Fruit fly (Drosophila melanogaster) whole organism, embryonic: ENCODE results near the gene Hr78.

Experiments
- ATbp ChIP-seq: fragments of 200-800 bp; sonication (Bioruptor generic); optimal IDR thresholded peaks from 2 replicates; lab custom pipeline; 2017; ENCODE audit warnings: missing biosample characterization, mild to moderate bottlenecking, missing genetic modification characterization, missing genetic modification reagents
- Abd-B ChIP-seq: fragments of 200-800 bp; sonication (Bioruptor generic); optimal IDR thresholded peaks from 2 replicates; lab custom pipeline; 2018; ENCODE audit warnings: missing biosample characterization, mild to moderate bottlenecking, missing genetic modification characterization, moderate library complexity
- Atf-2 ChIP-seq: fragments of 200-800 bp; sonication (Bioruptor generic); optimal IDR thresholded peaks from 2 replicates; lab custom pipeline; 2016; ENCODE audit warnings: missing biosample characterization, missing genetic modification characterization
- BtbVII ChIP-seq: fragments of 200-800 bp; sonication (Bioruptor generic); optimal IDR thresholded peaks from 3 replicates; lab custom pipeline; 2017; ENCODE audit warnings: missing biosample characterization, mild to moderate bottlenecking, missing genetic modification characterization
- CG1024 ChIP-seq: fragments of 200-800 bp; sonication (Bioruptor generic); IDR thresholded peaks from 2 replicates; pipeline ENCODE4 v1.3.6; 2022; ENCODE audit warnings: missing biosample characterization, missing genetic modification characterization
- CG10366 ChIP-seq: fragments of 200-800 bp; sonication (Bioruptor generic); IDR thresholded peaks from 2 replicates; pipeline ENCODE4 v1.3.6; 2022; ENCODE audit warnings: missing biosample characterization, missing genetic modification characterization
- CG10462 ChIP-seq: fragments of 200-800 bp; sonication (Bioruptor generic); optimal IDR thresholded peaks from 2 replicates; lab custom pipeline; 2016; ENCODE audit warnings: missing biosample characterization, missing genetic modification characterization
- CG1602 ChIP-seq: fragments of 200-800 bp; sonication (Bioruptor generic); optimal IDR thresholded peaks from 3 replicates; lab custom pipeline; 2016; ENCODE audit warnings: missing biosample characterization, missing genetic modification characterization
- CG1647 ChIP-seq: fragments of 200-800 bp; sonication (Bioruptor generic); optimal IDR thresholded peaks from 3 replicates; lab custom pipeline; 2016; ENCODE audit warnings: missing biosample characterization, missing genetic modification characterization
- CG16813 ChIP-seq: fragments of 200-800 bp; sonication (Bioruptor generic); IDR thresholded peaks from 3 replicates; pipeline ENCODE4 v1.3.6; 2022; ENCODE audit warnings: missing biosample characterization, missing genetic modification characterization; ENCODE audit not compliant: partially characterized antibody
- CG17361 ChIP-seq: fragments of 200-800 bp; sonication (Bioruptor generic); IDR thresholded peaks from 3 replicates; pipeline ENCODE4 v1.3.6; 2022; ENCODE audit warnings: missing biosample characterization, missing genetic modification characterization
- CG30020 ChIP-seq: fragments of 200-800 bp; optimal IDR thresholded peaks from 2 replicates; lab custom pipeline; 2019; ENCODE audit warnings: missing biosample characterization, mild to moderate bottlenecking, missing genetic modification characterization, moderate library complexity
- CG4424 ChIP-seq: fragments of 200-800 bp; sonication (Bioruptor generic); optimal IDR thresholded peaks from 3 replicates; lab custom pipeline; 2016; ENCODE audit warnings: missing biosample characterization, missing genetic modification characterization
- CG5180 ChIP-seq: fragments of 200-800 bp; sonication (Bioruptor generic); optimal IDR thresholded peaks from 3 replicates; lab custom pipeline; 2017; ENCODE audit warnings: missing biosample characterization, missing genetic modification characterization, mild to moderate bottlenecking, moderate library complexity, missing genetic modification reagents
- CG6683 ChIP-seq: fragments of 200-800 bp; sonication (Bioruptor generic); optimal IDR thresholded peaks from 2 replicates; lab custom pipeline; 2017; ENCODE audit warnings: missing biosample characterization, mild to moderate bottlenecking, missing genetic modification characterization, missing genetic modification reagents
- CG8924 ChIP-seq: fragments of 200-800 bp; optimal IDR thresholded peaks from 3 replicates; lab custom pipeline; 2019; ENCODE audit warnings: missing biosample characterization, mild to moderate bottlenecking, missing genetic modification characterization, moderate library complexity
- D19A ChIP-seq: fragments of 200-800 bp; optimal IDR thresholded peaks from 3 replicates; lab custom pipeline; 2019; ENCODE audit warnings: missing biosample characterization, mild to moderate bottlenecking, missing genetic modification characterization, moderate library complexity
- Dref ChIP-seq: fragments of 200-800 bp; sonication (Bioruptor generic); IDR thresholded peaks from 2 replicates; pipeline ENCODE4 v1.3.6; 2022; ENCODE audit warnings: missing biosample characterization, missing genetic modification characterization
- HHEX ChIP-seq: fragments of 200-800 bp; sonication (Bioruptor generic); optimal IDR thresholded peaks from 3 replicates; lab custom pipeline; 2017; ENCODE audit warnings: missing biosample characterization, mild to moderate bottlenecking, missing genetic modification characterization, missing genetic modification reagents
- HmgD ChIP-seq: fragments of 200-800 bp; sonication (Bioruptor generic); optimal IDR thresholded peaks from 3 replicates; lab custom pipeline; 2016; ENCODE audit warnings: missing biosample characterization, missing genetic modification characterization
- Kr ChIP-seq: fragments of 200-800 bp; sonication (Bioruptor generic); optimal IDR thresholded peaks from 2 replicates; lab custom pipeline; 2017; ENCODE audit warnings: missing biosample characterization, mild to moderate bottlenecking, missing genetic modification characterization
- Med ChIP-seq: fragments of 200-800 bp; sonication (Bioruptor generic); peaks from one replicate; lab custom pipeline; 2016; ENCODE audit warnings: missing biosample characterization, missing genetic modification characterization, mild to moderate bottlenecking, inconsistent platforms, moderate library complexity
- Optix ChIP-seq: fragments of 200-800 bp; sonication (Bioruptor generic); IDR thresholded peaks from 3 replicates; pipeline ENCODE4 v1.3.6; 2022; ENCODE audit warnings: missing biosample characterization, missing genetic modification characterization
- Ptx1 ChIP-seq: fragments of 200-800 bp; sonication (Bioruptor generic); IDR thresholded peaks from 2 replicates; pipeline ENCODE4 v1.3.6; 2022; ENCODE audit warnings: missing biosample characterization, missing genetic modification characterization
- Tbp ChIP-seq: fragments of >200 bp; optimal IDR thresholded peaks from 2 replicates; lab custom pipeline; 2018; ENCODE audit warnings: missing biosample characterization, missing genetic modification characterization
- Usf ChIP-seq: fragments of 200-800 bp; sonication (Bioruptor generic); optimal IDR thresholded peaks from 2 replicates; lab custom pipeline; 2017; ENCODE audit warnings: missing genotype, missing biosample characterization, missing genetic modification characterization
- ac ChIP-seq: fragments of 200-800 bp; sonication (Bioruptor generic); optimal IDR thresholded peaks from 3 replicates; lab custom pipeline; 2017; ENCODE audit warnings: missing biosample characterization, mild to moderate bottlenecking, missing genetic modification characterization
- amos ChIP-seq: fragments of 200-800 bp; sonication (Bioruptor generic); IDR thresholded peaks from 2 replicates; pipeline ENCODE4 v1.3.6; 2022; ENCODE audit warnings: missing biosample characterization, missing genetic modification characterization; ENCODE audit not compliant: partially characterized antibody
- br ChIP-seq: fragments of >200 bp; optimal IDR thresholded peaks from 2 replicates; lab custom pipeline; 2017
- dpn ChIP-seq, 2 experiments: fragments of 200-800 bp; sonication (Bioruptor generic); optimal IDR thresholded peaks; 3 replicates each; lab custom pipeline; 2016; ENCODE audit warnings: missing biosample characterization in 2 of 2, missing genetic modification characterization in 2 of 2
- gsb ChIP-seq: fragments of 200-800 bp; sonication (Bioruptor generic); IDR thresholded peaks from 2 replicates; pipeline ENCODE4 v1.3.6; 2022; ENCODE audit warnings: missing biosample characterization, missing genetic modification characterization
- hb ChIP-seq: fragments of 200-800 bp; sonication (Bioruptor generic); IDR thresholded peaks from 3 replicates; pipeline ENCODE4 v1.3.6; 2022; ENCODE audit warnings: missing biosample characterization, missing genetic modification characterization; ENCODE audit not compliant: partially characterized antibody
- hth ChIP-seq: fragments of >200 bp; optimal IDR thresholded peaks from 2 replicates; lab custom pipeline; 2017; ENCODE audit warnings: inconsistent platforms
- lab ChIP-seq: fragments of 200-800 bp; sonication (Bioruptor generic); optimal IDR thresholded peaks from 3 replicates; lab custom pipeline; 2017; ENCODE audit warnings: missing biosample characterization, missing genetic modification characterization, mild to moderate bottlenecking, moderate library complexity, missing genetic modification reagents
- nerfin-2 ChIP-seq: fragments of 200-800 bp; sonication (Bioruptor generic); IDR thresholded peaks from 2 replicates; pipeline ENCODE4 v1.3.6; 2022; ENCODE audit warnings: missing biosample characterization, missing genetic modification characterization; ENCODE audit not compliant: partially characterized antibody
- pfk ChIP-seq: fragments of 200-800 bp; sonication (Bioruptor generic); optimal IDR thresholded peaks from 2 replicates; lab custom pipeline; 2018; ENCODE audit warnings: missing biosample characterization, mild to moderate bottlenecking, missing genetic modification characterization, moderate library complexity
- pnt ChIP-seq: fragments of 200-800 bp; sonication (Bioruptor generic); optimal IDR thresholded peaks from 3 replicates; lab custom pipeline; 2016; ENCODE audit warnings: missing biosample characterization, missing genetic modification characterization
- psq ChIP-seq: fragments of 200-800 bp; sonication (Bioruptor generic); optimal IDR thresholded peaks from 2 replicates; lab custom pipeline; 2017; ENCODE audit warnings: missing biosample characterization, missing genetic modification characterization
- pum ChIP-seq: fragments of 200-800 bp; sonication (Bioruptor generic); optimal IDR thresholded peaks from 2 replicates; lab custom pipeline; 2016; ENCODE audit warnings: missing biosample characterization, missing genetic modification characterization
- scrt ChIP-seq: fragments of 200-800 bp; sonication (Bioruptor generic); optimal IDR thresholded peaks from 2 replicates; lab custom pipeline; 2018; ENCODE audit warnings: missing biosample characterization, mild to moderate bottlenecking, missing genetic modification characterization, moderate library complexity
- sqz ChIP-seq: fragments of 200-800 bp; sonication (Bioruptor generic); optimal IDR thresholded peaks from 3 replicates; lab custom pipeline; 2018; ENCODE audit warnings: missing biosample characterization, mild to moderate bottlenecking, missing genetic modification characterization
- stwl ChIP-seq: fragments of 200-800 bp; sonication (Bioruptor generic); optimal IDR thresholded peaks from 3 replicates; lab custom pipeline; 2018; ENCODE audit warnings: missing biosample characterization, mild to moderate bottlenecking, missing genetic modification characterization, moderate library complexity
- tio ChIP-seq: fragments of 200-800 bp; sonication (Bioruptor generic); optimal IDR thresholded peaks from 2 replicates; lab custom pipeline; 2017; ENCODE audit warnings: missing biosample characterization, missing genetic modification characterization, inconsistent platforms
- tna ChIP-seq: fragments of 200-800 bp; sonication (Bioruptor generic); IDR thresholded peaks from 2 replicates; pipeline ENCODE4 v1.3.6; 2022; ENCODE audit warnings: missing biosample characterization, missing genetic modification characterization; ENCODE audit not compliant: partially characterized antibody
- unc-4 ChIP-seq: fragments of 200-800 bp; sonication (Bioruptor generic); IDR thresholded peaks from 2 replicates; pipeline ENCODE4 v1.3.6; 2022; ENCODE audit warnings: missing biosample characterization, missing genetic modification characterization; ENCODE audit not compliant: partially characterized antibody
- wor ChIP-seq: fragments of 200-800 bp; sonication (Bioruptor generic); IDR thresholded peaks from 2 replicates; pipeline ENCODE4 v1.3.6; 2022; ENCODE audit warnings: missing biosample characterization, missing genetic modification characterization
- zf30C ChIP-seq: fragments of 200-800 bp; sonication (Bioruptor generic); optimal IDR thresholded peaks from 3 replicates; lab custom pipeline; 2018; ENCODE audit warnings: missing biosample characterization, mild to moderate bottlenecking, missing genetic modification characterization

Gene Hr78

DNA sequence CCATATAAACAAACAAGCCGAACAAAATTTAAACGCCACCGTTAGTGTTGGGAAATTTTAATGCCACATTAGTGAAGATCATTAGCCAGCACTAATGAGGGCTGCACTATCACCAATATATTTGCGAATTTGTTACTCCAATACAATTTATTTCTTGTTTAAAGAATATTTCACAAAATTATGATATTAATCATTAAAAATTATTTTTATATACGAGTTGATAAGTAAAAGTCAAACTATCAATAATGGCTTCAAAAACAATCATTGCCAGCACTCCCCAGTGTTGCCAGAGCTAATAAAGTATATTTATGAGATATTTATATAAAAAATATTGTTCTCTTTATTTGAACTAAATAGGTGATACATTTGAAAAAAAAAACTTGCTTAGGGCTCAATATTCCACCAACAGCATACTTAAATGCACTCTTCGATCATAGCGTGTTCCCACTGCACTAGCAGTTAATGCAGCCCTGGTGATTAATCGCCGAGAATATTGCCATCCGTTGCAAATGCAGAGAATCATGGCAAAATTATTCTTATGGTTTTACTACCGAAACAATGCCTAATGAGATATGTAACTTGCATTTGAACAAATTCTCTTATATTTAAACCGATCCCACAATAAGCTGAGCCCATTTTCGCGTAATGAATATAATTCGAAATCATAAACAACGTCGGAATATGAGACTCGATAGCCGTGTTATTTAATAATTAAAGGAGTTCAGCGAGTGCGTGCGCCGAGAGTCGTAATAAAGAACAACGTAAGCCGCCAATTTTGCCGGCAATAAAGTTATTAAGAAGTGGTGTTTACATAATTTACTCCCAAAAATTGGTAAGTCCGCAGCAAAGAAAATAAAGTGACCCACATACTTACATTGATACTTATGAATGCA lies 18.8 kb upstream of the Hr78 start, which contains the start of the genes SAK and Cdk12 (continued):
- TF ChIP-seq tna (GFP tag; lab: Robert Waterston, UW) (no peak), BtbVII (GFP tag; lab: Kevin White, UChicago) (peak; percentile 82), CG16813 (GFP tag; lab: Robert Waterston, UW) (peak; percentile 55; the same call in 2 of the 3 replicates), Optix (peak; percentile 65; the same call in 2 of the 3 replicates), lab (peak; percentile 89), CG30020 (peak; percentile 89), Usf (GFP tag; lab: Kevin White, UChicago) (peak; percentile 78), gsb (GFP tag; lab: Robert Waterston, UW) (peak; percentile 79), pnt (GFP tag; lab: Kevin White, UChicago) (peak; percentile 71), psq (GFP tag; lab: Kevin White, UChicago) (peak; percentile 63), ATbp (GFP tag; lab: Kevin White, UChicago) (peak; percentile 40), Ptx1 (GFP tag; lab: Robert Waterston, UW) (peak; percentile 88), hb (no peak)
- TF ChIP-seq, all 482 proteins: peak for 393

DNA sequence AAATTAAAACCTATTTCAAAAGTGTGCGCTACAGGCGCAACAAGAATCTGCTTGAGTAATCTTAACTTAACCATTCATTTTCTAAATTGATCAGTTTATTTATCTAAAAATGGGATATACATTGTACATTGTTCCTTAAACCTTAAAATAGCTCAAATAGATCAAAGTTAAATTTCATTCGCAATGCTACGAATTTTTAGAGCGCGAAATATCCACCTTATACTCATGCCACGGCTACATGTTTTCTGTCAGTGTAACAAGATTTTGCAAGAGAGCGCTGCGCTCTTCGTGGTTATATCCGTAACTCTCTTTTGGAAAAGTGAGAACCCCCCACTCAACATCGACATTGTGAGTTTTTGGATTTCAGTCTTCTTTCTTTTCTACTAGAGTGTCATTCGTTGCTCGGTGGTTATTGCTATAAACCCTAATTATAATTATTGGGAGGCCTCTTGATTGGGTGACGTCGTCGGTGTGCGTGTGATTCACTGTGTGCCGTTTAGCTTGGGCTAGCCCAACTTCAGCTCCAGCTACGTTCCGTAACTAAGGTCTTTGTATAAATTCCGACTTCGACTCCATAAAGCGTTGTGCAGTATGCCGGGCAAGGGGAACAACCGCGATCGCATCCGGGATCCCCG lies 12.3 kb upstream of the Hr78 start:
- no peak for TF ChIP-seq CG1647 (GFP tag; lab: Kevin White, UChicago)
- no peak for TF ChIP-seq HHEX (GFP tag; lab: Kevin White, UChicago)
- TF ChIP-seq CG6683: no peak
- TF ChIP-seq scrt (GFP tag; lab: Kevin White, UChicago): peak; percentile 15
- no peak for TF ChIP-seq pfk (GFP tag; lab: Kevin White, UChicago)
- TF ChIP-seq Tbp: no peak
- TF ChIP-seq Abd-B (GFP tag; lab: Kevin White, UChicago): no peak
- no peak for TF ChIP-seq CG1024 (GFP tag; lab: Robert Waterston, UW)
- TF ChIP-seq Kr (GFP tag; lab: Kevin White, UChicago): no peak
- peak; percentile 29 for TF ChIP-seq dpn (GFP tag; optimal IDR thresholded peaks at IDR 0.05; lab: Kevin White, UChicago)
- TF ChIP-seq CG10366: 0 out of 2 replicates have a peak, but pooled peaks have one; percentile 12
- TF ChIP-seq unc-4 (GFP tag; lab: Robert Waterston, UW): no peak
- no peak for TF ChIP-seq hth (lab: Kevin White, UChicago)
- TF ChIP-seq HmgD (GFP tag; lab: Kevin White, UChicago): no peak
- no peak for TF ChIP-seq stwl (tag; lab: Kevin White, UChicago)
- no peak for TF ChIP-seq br
- no peak for TF ChIP-seq Dref
- peak; percentile 71 for TF ChIP-seq Med (GFP tag; lab: Kevin White, UChicago)
- no peak for TF ChIP-seq amos (GFP tag; lab: Robert Waterston, UW)
- peak; percentile 32 for TF ChIP-seq D19A (tag; lab: Kevin White, UChicago)
- TF ChIP-seq CG17361: peak; percentile 61; the same call in 2 of the 3 replicates
- TF ChIP-seq Atf-2 (GFP tag; lab: Kevin White, UChicago): peak; percentile 5
- no peak for TF ChIP-seq CG8924 (tag; lab: Kevin White, UChicago)
- peak; percentile 21 for TF ChIP-seq CG10462 (GFP tag; lab: Kevin White, UChicago)
- TF ChIP-seq wor (GFP tag; lab: Robert Waterston, UW): no peak
- TF ChIP-seq nerfin-2 (GFP tag; lab: Robert Waterston, UW): no peak
- TF ChIP-seq CG4424 (GFP tag; lab: Kevin White, UChicago): peak; percentile 18
- no peak for TF ChIP-seq sqz
- TF ChIP-seq CG5180 (GFP tag; lab: Kevin White, UChicago): no peak
- TF ChIP-seq CG1602 (GFP tag; lab: Kevin White, UChicago): no peak
- peak; percentile 33 for TF ChIP-seq tio (GFP tag; lab: Kevin White, UChicago)
- no peak for TF ChIP-seq ac (GFP tag; lab: Kevin White, UChicago)
- peak; percentile 8 for TF ChIP-seq pum (GFP tag; lab: Kevin White, UChicago)
- peak; percentile 82 for TF ChIP-seq zf30C
